Worm (Caenorhabditis elegans): ENCODE results near the gene gmpr-1.

DNA sequence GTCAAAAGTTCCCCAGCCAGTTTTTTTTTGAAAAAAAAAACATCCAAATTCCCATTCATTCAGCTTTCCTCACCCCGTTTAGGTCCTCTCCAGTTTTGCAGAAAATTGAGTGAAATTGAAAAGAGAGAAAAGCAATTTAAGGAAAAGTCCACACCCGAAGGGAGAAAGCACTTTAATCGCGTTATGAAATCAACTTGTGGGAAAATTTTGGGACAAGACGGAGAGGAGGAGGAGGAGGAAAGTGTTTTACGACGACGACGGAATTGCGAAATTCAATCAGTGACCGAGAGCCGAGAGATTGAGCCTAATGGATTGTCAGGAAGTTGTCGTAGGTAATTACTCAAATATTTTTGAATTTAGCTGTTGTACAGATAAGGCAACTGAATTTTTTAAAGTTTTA lies 13.8 kb downstream of the gmpr-1 start:
- TF ChIP-seq nhr-12 (tag; optimal IDR thresholded peaks at IDR 0.05): no peak
- TF ChIP-seq ama-1 (optimal IDR thresholded peaks at IDR 0.05): no peak
- TF ChIP-seq unc-39 (tag; optimal IDR thresholded peaks at IDR 0.05): no peak
